Worm (Caenorhabditis elegans) whole organism, L4 larva: ENCODE data around the gene aagr-1.

ENCODE experiments used
- D1046.2 ChIP-seq: fragments of 200-800 bp; sonication (Bioruptor generic); IDR thresholded peaks from 2 replicates; pipeline ENCODE4 v1.3.6; 2022; ENCODE audit warnings: missing genetic modification characterization, missing compliant biosample characterization
- F10B5.3 ChIP-seq: sonication (generic microtip); optimal IDR thresholded peaks from 2 replicates; lab custom pipeline; 2016; ENCODE audit warnings: mild to moderate bottlenecking, missing genetic modification characterization, missing compliant biosample characterization
- F37D6.2 ChIP-seq: sonication (generic microtip); optimal IDR thresholded peaks from 2 replicates; lab custom pipeline; 2016; ENCODE audit warnings: mild to moderate bottlenecking, missing genetic modification characterization, missing compliant biosample characterization
- F49E8.2 ChIP-seq: sonication (generic microtip); optimal IDR thresholded peaks from 2 replicates; lab custom pipeline; 2016; ENCODE audit warnings: missing compliant biosample characterization, mild to moderate bottlenecking, missing genetic modification characterization, borderline replicate concordance
- R02D3.7 ChIP-seq: fragments of 150-350 bp; sonication (generic microtip); optimal IDR thresholded peaks from 3 replicates; lab custom pipeline; 2014; ENCODE audit warnings: missing biosample characterization, missing genetic modification characterization
- T20F7.1 ChIP-seq: fragments of 200-800 bp; sonication (Bioruptor generic); optimal IDR thresholded peaks from 2 replicates; lab custom pipeline; 2018; ENCODE audit warnings: mild to moderate bottlenecking, missing genetic modification characterization, missing compliant biosample characterization
- Y5F2A.4 ChIP-seq: fragments of 200-800 bp; sonication (Bioruptor generic); optimal IDR thresholded peaks from 2 replicates; lab custom pipeline; 2018; ENCODE audit warnings: mild to moderate bottlenecking, missing genetic modification characterization, missing compliant biosample characterization
- Y75B8A.6 ChIP-seq: fragments of 200-800 bp; sonication (Bioruptor generic); IDR thresholded peaks from 2 replicates; pipeline ENCODE4 v1.3.6; 2022; ENCODE audit warnings: missing genetic modification reagents, missing genetic modification characterization, missing compliant biosample characterization
- ZK337.2 ChIP-seq: fragments of 200-800 bp; sonication (Bioruptor generic); IDR thresholded peaks from 2 replicates; pipeline ENCODE4 v1.3.6; 2022; ENCODE audit warnings: missing genetic modification reagents, missing genetic modification characterization, missing compliant biosample characterization
- aly-2 ChIP-seq: sonication (generic microtip); optimal IDR thresholded peaks from 2 replicates; lab custom pipeline; 2018; ENCODE audit warnings: missing biosample characterization, missing genetic modification characterization
- attf-4 ChIP-seq: sonication (generic microtip); optimal IDR thresholded peaks from 3 replicates; lab custom pipeline; 2017; ENCODE audit warnings: missing biosample characterization, missing genetic modification characterization
- ceh-20 ChIP-seq: fragments of 200-800 bp; sonication (Bioruptor generic); IDR thresholded peaks from 2 replicates; pipeline ENCODE4 v1.3.6; 2022; ENCODE audit warnings: missing genetic modification reagents, missing genetic modification characterization, missing compliant biosample characterization
- ceh-32 ChIP-seq: sonication (generic microtip); optimal IDR thresholded peaks from 2 replicates; lab custom pipeline; 2016; ENCODE audit warnings: mild to moderate bottlenecking, missing genetic modification characterization, missing compliant biosample characterization; ENCODE audit not compliant: poor library complexity
- ceh-62 ChIP-seq: sonication (generic microtip); optimal IDR thresholded peaks from 2 replicates; lab custom pipeline; 2017; ENCODE audit warnings: missing biosample characterization, missing genetic modification characterization
- ces-1 ChIP-seq: fragments of 150-350 bp; sonication (generic microtip); optimal IDR thresholded peaks from 4 replicates; lab custom pipeline; 2014; ENCODE audit warnings: missing biosample characterization, missing genetic modification reagents, missing genetic modification characterization
- ctbp-1 ChIP-seq: fragments of 200-800 bp; sonication (Bioruptor generic); IDR thresholded peaks from 2 replicates; pipeline ENCODE4 v1.3.6; 2022; ENCODE audit warnings: missing genetic modification reagents, missing genetic modification characterization, missing compliant biosample characterization
- daf-12 ChIP-seq: fragments of 150-350 bp; optimal IDR thresholded peaks from 2 replicates; lab custom pipeline; 2014; ENCODE audit warnings: missing biosample characterization, missing genetic modification reagents, missing genetic modification characterization
- daf-16 ChIP-seq, 3 experiments: sonication (generic microtip); optimal IDR thresholded peaks; 2 replicates each; lab custom pipeline; 2016 to 2017; ENCODE audit warnings: missing genetic modification characterization in 3 of 3, missing genetic modification reagents in 3 of 3, mild to moderate bottlenecking in 2 of 3, missing compliant biosample characterization in 2 of 3, missing biosample characterization in 1 of 3, moderate library complexity in 1 of 3
- daf-19 ChIP-seq: fragments of 200-800 bp; sonication (Bioruptor generic); conservative IDR thresholded peaks from 2 replicates; pipeline ENCODE4 v1.3.6; 2022; ENCODE audit warnings: missing genetic modification characterization, missing compliant biosample characterization
- egl-27 ChIP-seq: sonication (generic microtip); optimal IDR thresholded peaks from 3 replicates; lab custom pipeline; 2017; ENCODE audit warnings: missing biosample characterization, missing genetic modification reagents, missing genetic modification characterization
- egl-43 ChIP-seq: fragments of 200-800 bp; sonication (Bioruptor generic); IDR thresholded peaks from 2 replicates; pipeline ENCODE4 v1.3.6; 2022; ENCODE audit warnings: missing genetic modification reagents, missing genetic modification characterization, missing compliant biosample characterization
- fos-1 ChIP-seq: fragments of 150-350 bp; optimal IDR thresholded peaks from 2 replicates; lab custom pipeline; 2014; ENCODE audit warnings: missing biosample characterization, missing genetic modification characterization
- hlh-11 ChIP-seq: fragments of 200-800 bp; sonication (Bioruptor generic); optimal IDR thresholded peaks from 2 replicates; lab custom pipeline; 2018; ENCODE audit warnings: mild to moderate bottlenecking, missing genetic modification characterization, missing compliant biosample characterization
- hlh-30 ChIP-seq: sonication (generic microtip); optimal IDR thresholded peaks from 2 replicates; lab custom pipeline; 2017; ENCODE audit warnings: antibody characterized with exemption, mild to moderate bottlenecking, missing genetic modification characterization, missing compliant biosample characterization; ENCODE audit not compliant: insufficient read depth
- jun-1 ChIP-seq: fragments of 150-350 bp; optimal IDR thresholded peaks from 2 replicates; lab custom pipeline; 2014; ENCODE audit warnings: missing biosample characterization, missing genetic modification reagents, missing genetic modification characterization
- lin-15B ChIP-seq: fragments of 150-350 bp; sonication (generic microtip); optimal IDR thresholded peaks from 3 replicates; lab custom pipeline; 2014; ENCODE audit warnings: missing biosample characterization, missing genetic modification characterization
- lin-29 ChIP-seq: fragments of 200-800 bp; sonication (Bioruptor generic); IDR thresholded peaks from 2 replicates; pipeline ENCODE4 v1.3.6; 2022; ENCODE audit warnings: missing genetic modification reagents, missing genetic modification characterization, missing compliant biosample characterization
- lin-38 ChIP-seq: fragments of 200-800 bp; sonication (Bioruptor generic); IDR thresholded peaks from 2 replicates; pipeline ENCODE4 v1.3.6; 2022; ENCODE audit warnings: missing genetic modification reagents, missing genetic modification characterization, missing compliant biosample characterization
- lin-39 ChIP-seq: fragments of 150-350 bp; optimal IDR thresholded peaks from 2 replicates; lab custom pipeline; 2014; ENCODE audit warnings: missing biosample characterization, missing genetic modification reagents, missing genetic modification characterization
- lir-3 ChIP-seq: sonication (generic microtip); optimal IDR thresholded peaks from 2 replicates; lab custom pipeline; 2016; ENCODE audit warnings: mild to moderate bottlenecking, missing genetic modification characterization, missing compliant biosample characterization
- mdl-1 ChIP-seq, 2 experiments: fragments of 150-350 bp in 1 of 2; sonication (generic microtip) in 1 of 2; optimal IDR thresholded peaks; 2 replicates each; lab custom pipeline; 2014 to 2017; ENCODE audit warnings: missing biosample characterization in 2 of 2, missing genetic modification characterization in 2 of 2
- mxl-3 ChIP-seq: fragments of 200-800 bp; sonication (Bioruptor generic); optimal IDR thresholded peaks from 2 replicates; lab custom pipeline; 2018; ENCODE audit warnings: mild to moderate bottlenecking, missing genetic modification characterization, missing compliant biosample characterization
- nhr-102 ChIP-seq: sonication (generic microtip); optimal IDR thresholded peaks from 2 replicates; lab custom pipeline; 2016; ENCODE audit warnings: mild to moderate bottlenecking, missing genetic modification characterization, moderate library complexity, missing compliant biosample characterization
- nhr-11 ChIP-seq: fragments of 150-350 bp; optimal IDR thresholded peaks from 2 replicates; lab custom pipeline; 2014; ENCODE audit warnings: missing biosample characterization, missing genetic modification characterization
- nhr-25 ChIP-seq: sonication (generic microtip); optimal IDR thresholded peaks from 2 replicates; lab custom pipeline; 2017; ENCODE audit warnings: missing genetic modification characterization, mild to moderate bottlenecking, missing compliant biosample characterization, antibody characterized with exemption, moderate library complexity, borderline replicate concordance; ENCODE audit not compliant: insufficient read depth
- nhr-28 ChIP-seq: fragments of 150-350 bp; optimal IDR thresholded peaks from 2 replicates; lab custom pipeline; 2014; ENCODE audit warnings: missing biosample characterization, missing genetic modification characterization
- nhr-41 ChIP-seq: fragments of 200-800 bp; sonication (Bioruptor generic); IDR thresholded peaks from 2 replicates; pipeline ENCODE4 v1.3.6; 2022; ENCODE audit warnings: missing genetic modification reagents, missing genetic modification characterization, missing compliant biosample characterization
- nhr-48 ChIP-seq: sonication (generic microtip); optimal IDR thresholded peaks from 2 replicates; lab custom pipeline; 2016; ENCODE audit warnings: mild to moderate bottlenecking, missing genetic modification characterization, missing compliant biosample characterization
- nhr-6 ChIP-seq: fragments of 150-350 bp; optimal IDR thresholded peaks from 2 replicates; lab custom pipeline; 2014; ENCODE audit warnings: missing biosample characterization, missing genetic modification characterization
- nhr-77 ChIP-seq: fragments of 150-350 bp; optimal IDR thresholded peaks from 2 replicates; lab custom pipeline; 2014; ENCODE audit warnings: missing biosample characterization, missing genetic modification characterization
- pha-4 ChIP-seq, 2 experiments: fragments of 150-350 bp in 1 of 2; fragments of 200-800 bp in 1 of 2; sonication (Bioruptor generic) in 1 of 2; IDR thresholded peaks in 1 of 2; optimal IDR thresholded peaks in 1 of 2; 2 replicates each; pipeline versions ENCODE4 v1.3.6 to Lab custom; 2014 to 2022; ENCODE audit warnings: missing genetic modification characterization in 2 of 2, missing genetic modification reagents in 2 of 2, missing biosample characterization in 1 of 2, missing compliant biosample characterization in 1 of 2
- rbr-2 ChIP-seq: sonication (generic microtip); optimal IDR thresholded peaks from 2 replicates; lab custom pipeline; 2016; ENCODE audit warnings: missing genotype, missing genetic modification characterization, missing compliant biosample characterization
- sdz-12 ChIP-seq: fragments of 200-800 bp; sonication (Bioruptor generic); optimal IDR thresholded peaks from 2 replicates; lab custom pipeline; 2018; ENCODE audit warnings: mild to moderate bottlenecking, missing genetic modification characterization, missing compliant biosample characterization
- skn-1 ChIP-seq: fragments of 150-350 bp; optimal IDR thresholded peaks from 2 replicates; lab custom pipeline; 2014; ENCODE audit warnings: missing biosample characterization, missing genetic modification characterization
- spr-1 ChIP-seq: sonication (generic microtip); optimal IDR thresholded peaks from 2 replicates; lab custom pipeline; 2016; ENCODE audit warnings: mild to moderate bottlenecking, missing genetic modification characterization, missing compliant biosample characterization
- spr-3 ChIP-seq: fragments of 200-800 bp; sonication (Bioruptor generic); optimal IDR thresholded peaks from 2 replicates; lab custom pipeline; 2018; ENCODE audit warnings: mild to moderate bottlenecking, missing genetic modification characterization, missing compliant biosample characterization
- unc-130 ChIP-seq: sonication (generic microtip); optimal IDR thresholded peaks from 2 replicates; lab custom pipeline; 2016; ENCODE audit warnings: missing genetic modification reagents, missing genetic modification characterization, missing compliant biosample characterization
- vab-7 ChIP-seq: fragments of 200-800 bp; sonication (Bioruptor generic); IDR thresholded peaks from 2 replicates; pipeline ENCODE4 v1.3.6; 2022; ENCODE audit warnings: missing genetic modification reagents, missing genetic modification characterization, missing compliant biosample characterization
- zip-2 ChIP-seq: fragments of 150-350 bp; optimal IDR thresholded peaks from 2 replicates; lab custom pipeline; 2014; ENCODE audit warnings: missing biosample characterization, missing genetic modification characterization
- ztf-11 ChIP-seq: fragments of 150-350 bp; optimal IDR thresholded peaks from 2 replicates; lab custom pipeline; 2014; ENCODE audit warnings: missing biosample characterization, missing genetic modification characterization
- ztf-7 ChIP-seq: fragments of 150-350 bp; optimal IDR thresholded peaks from 2 replicates; lab custom pipeline; 2014; ENCODE audit warnings: missing biosample characterization, missing genetic modification characterization

The aagr-1 gene

ce11 chrIV:8380266-8380850, 14.0 kb downstream of the aagr-1 start (continued):
- TF ChIP-seq nhr-6 (tag; lab: Kevin White, UChicago) (no peak), R02D3.7 (tag; lab: Kevin White, UChicago) (no peak), ctbp-1 (GFP tag; lab: Robert Waterston, UW) (no peak), lin-29 (GFP tag; lab: Robert Waterston, UW) (no peak), Y75B8A.6 (GFP tag; lab: Robert Waterston, UW) (no peak), ceh-20 (GFP tag; lab: Robert Waterston, UW) (no peak), nhr-28 (tag; lab: Kevin White, UChicago) (peak; percentile 73), pha-4 (GFP tag; IDR thresholded peaks at IDR 0.05; lab: Robert Waterston, UW) (no peak), pha-4 (tag; optimal IDR thresholded peaks at IDR 0.05; lab: Kevin White, UChicago) (no peak), lin-15B (tag; lab: Kevin White, UChicago) (no peak), spr-3 (GFP tag; lab: Kevin White, UChicago) (no peak), jun-1 (tag; lab: Kevin White, UChicago) (no peak), nhr-102 (tag; lab: Kevin White, UChicago) (peak; percentile 11), fos-1 (tag; lab: Kevin White, UChicago) (no peak), ZK337.2 (no peak), egl-43 (GFP tag; lab: Robert Waterston, UW) (no peak), mdl-1 (tag; optimal IDR thresholded peaks at IDR 0.05; lab: Kevin White, UChicago) (no peak), lin-38 (GFP tag; lab: Robert Waterston, UW) (no peak), T20F7.1 (GFP tag; lab: Kevin White, UChicago) (peak; percentile 33), sdz-12 (no peak), D1046.2 (GFP tag; lab: Robert Waterston, UW) (no peak), hlh-11 (tag; lab: Kevin White, UChicago) (no peak), ztf-7 (no peak), hlh-30 (tag; lab: Kevin White, UChicago) (no peak), unc-130 (GFP tag; lab: Kevin White, UChicago) (no peak), spr-1 (tag; lab: Kevin White, UChicago) (no peak), rbr-2 (tag; lab: Kevin White, UChicago) (no peak), zip-2 (tag; lab: Kevin White, UChicago) (no peak), daf-19 (GFP tag; lab: Robert Waterston, UW) (no peak), aly-2 (tag; lab: Kevin White, UChicago) (no peak), lin-39 (tag; lab: Kevin White, UChicago) (no peak), nhr-11 (tag; lab: Kevin White, UChicago) (no peak), nhr-48 (tag; lab: Kevin White, UChicago) (peak; percentile 21), ceh-32 (tag; lab: Kevin White, UChicago) (no peak), lir-3 (no peak), F49E8.2 (tag; lab: Kevin White, UChicago) (no peak), F10B5.3 (tag; lab: Kevin White, UChicago) (no peak), F37D6.2 (no peak), egl-27 (tag; lab: Kevin White, UChicago) (no peak), ceh-62 (tag; lab: Kevin White, UChicago) (no peak), attf-4 (tag; lab: Kevin White, UChicago) (no peak), mxl-3 (peak; percentile 21), daf-16 (GFP tag; optimal IDR thresholded peaks at IDR 0.05; lab: Kevin White, UChicago) (peak in 1 of 2 experiments; percentile 47), daf-16 (tag; optimal IDR thresholded peaks at IDR 0.05; lab: Kevin White, UChicago) (peak; percentile 81), vab-7 (GFP tag; lab: Robert Waterston, UW) (no peak), ces-1 (GFP tag; lab: Kevin White, UChicago) (no peak), nhr-25 (no peak), skn-1 (tag; lab: Kevin White, UChicago) (no peak), nhr-41 (GFP tag; lab: Robert Waterston, UW) (no peak), daf-12 (tag; lab: Kevin White, UChicago) (no peak), ztf-11 (tag; lab: Kevin White, UChicago) (no peak), nhr-77 (tag; lab: Kevin White, UChicago) (peak; percentile 41), Y5F2A.4 (no peak)
